Worm (Caenorhabditis elegans) whole organism, young adult: Measurements from ENCODE around the gene nlp-16.

Experiments
- B0035.1 ChIP-seq: sonication (generic microtip); optimal IDR thresholded peaks from 2 replicates; lab custom pipeline; 2016; ENCODE audit warnings: missing genetic modification characterization, mild to moderate bottlenecking, missing compliant biosample characterization, missing genotype, missing genetic modification reagents
- D2030.7 ChIP-seq: fragments of 200-800 bp; sonication (Bioruptor generic); IDR thresholded peaks from 2 replicates; pipeline ENCODE4 v1.3.6; 2022; ENCODE audit warnings: missing genetic modification reagents, missing genetic modification characterization, missing compliant biosample characterization
- Y53F4B.3 ChIP-seq: fragments of 200-800 bp; sonication (Bioruptor generic); IDR thresholded peaks from 2 replicates; pipeline ENCODE4 v1.3.6; 2022; ENCODE audit warnings: missing genetic modification reagents, missing genetic modification characterization, missing compliant biosample characterization
- Y53G8AR.9 ChIP-seq: fragments of 200-800 bp; sonication (Bioruptor generic); conservative IDR thresholded peaks from 2 replicates; pipeline ENCODE4 v1.3.6; 2022; ENCODE audit warnings: missing genetic modification reagents, missing genetic modification characterization, missing compliant biosample characterization
- Y67H2A.10 ChIP-seq: fragments of 200-800 bp; sonication (Bioruptor generic); conservative IDR thresholded peaks from 2 replicates; pipeline ENCODE4 v1.3.6; 2022; ENCODE audit warnings: missing genetic modification reagents, missing genetic modification characterization, missing compliant biosample characterization
- Y95B8A.8 ChIP-seq: fragments of 200-800 bp; sonication (Bioruptor generic); IDR thresholded peaks from 2 replicates; pipeline ENCODE4 v1.3.6; 2022; ENCODE audit warnings: missing genetic modification reagents, missing genetic modification characterization, missing compliant biosample characterization
- athp-1 ChIP-seq: sonication (generic microtip); optimal IDR thresholded peaks from 2 replicates; lab custom pipeline; 2017; ENCODE audit warnings: mild to moderate bottlenecking, missing genetic modification characterization, missing compliant biosample characterization
- attf-3 ChIP-seq: fragments of 200-800 bp; sonication (Bioruptor generic); conservative IDR thresholded peaks from 2 replicates; pipeline ENCODE4 v1.3.6; 2022; ENCODE audit warnings: missing genetic modification reagents, missing genetic modification characterization, missing compliant biosample characterization
- ccch-3 ChIP-seq: fragments of 200-800 bp; sonication (Bioruptor generic); optimal IDR thresholded peaks from 2 replicates; lab custom pipeline; 2018; ENCODE audit warnings: mild to moderate bottlenecking, missing genetic modification characterization, missing compliant biosample characterization
- cebp-1 ChIP-seq, 2 experiments: fragments of 200-800 bp in 1 of 2; sonication (Bioruptor generic) in 1 of 2; sonication (generic microtip) in 1 of 2; IDR thresholded peaks in 1 of 2; optimal IDR thresholded peaks in 1 of 2; 2 replicates each; pipeline versions ENCODE4 v1.3.6 to Lab custom; 2017 to 2022; ENCODE audit warnings: missing compliant biosample characterization in 2 of 2, missing genetic modification characterization in 2 of 2, mild to moderate bottlenecking in 1 of 2, missing genetic modification reagents in 1 of 2, moderate library complexity in 1 of 2
- cebp-2 ChIP-seq: fragments of 200-800 bp; sonication (Bioruptor generic); IDR thresholded peaks from 2 replicates; pipeline ENCODE4 v1.3.6; 2022; ENCODE audit warnings: missing genetic modification characterization, missing compliant biosample characterization
- ceh-27 ChIP-seq: fragments of 200-800 bp; sonication (Bioruptor generic); optimal IDR thresholded peaks from 2 replicates; lab custom pipeline; 2018; ENCODE audit warnings: mild to moderate bottlenecking, missing genetic modification characterization, moderate library complexity, missing compliant biosample characterization
- ceh-40 ChIP-seq: fragments of 200-800 bp; sonication (Bioruptor generic); IDR thresholded peaks from 2 replicates; pipeline ENCODE4 v1.3.6; 2022; ENCODE audit warnings: missing genetic modification characterization, missing compliant biosample characterization
- die-1 ChIP-seq: sonication (generic microtip); optimal IDR thresholded peaks from 2 replicates; lab custom pipeline; 2016; ENCODE audit warnings: missing genotype, mild to moderate bottlenecking, missing genetic modification characterization, missing compliant biosample characterization
- egrh-3 ChIP-seq: fragments of 200-800 bp; sonication (Bioruptor generic); IDR thresholded peaks from 2 replicates; pipeline ENCODE4 v1.3.6; 2022; ENCODE audit warnings: missing genetic modification reagents, missing genetic modification characterization, missing compliant biosample characterization
- lin-54 ChIP-seq: fragments of 200-800 bp; sonication (Bioruptor generic); optimal IDR thresholded peaks from 2 replicates; lab custom pipeline; 2018; ENCODE audit warnings: mild to moderate bottlenecking, missing genetic modification characterization, missing compliant biosample characterization
- lsl-1 ChIP-seq: fragments of 200-800 bp; sonication (Bioruptor generic); optimal IDR thresholded peaks from 2 replicates; lab custom pipeline; 2018; ENCODE audit warnings: mild to moderate bottlenecking, missing genetic modification characterization, moderate library complexity, missing compliant biosample characterization
- madf-3 ChIP-seq: fragments of 200-800 bp; sonication (Bioruptor generic); IDR thresholded peaks from 2 replicates; pipeline ENCODE4 v1.3.6; 2022; ENCODE audit warnings: missing genetic modification reagents, missing genetic modification characterization, missing compliant biosample characterization
- madf-8 ChIP-seq: fragments of 200-800 bp; sonication (Bioruptor generic); conservative IDR thresholded peaks from 2 replicates; pipeline ENCODE4 v1.3.6; 2022; ENCODE audit warnings: missing genetic modification reagents, missing genetic modification characterization, missing compliant biosample characterization
- mxl-1 ChIP-seq: sonication (generic microtip); optimal IDR thresholded peaks from 2 replicates; lab custom pipeline; 2016; ENCODE audit warnings: missing genetic modification characterization, missing compliant biosample characterization
- nfya-2 ChIP-seq: fragments of 200-800 bp; sonication (Bioruptor generic); IDR thresholded peaks from 2 replicates; pipeline ENCODE4 v1.3.6; 2022; ENCODE audit warnings: missing genetic modification reagents, missing genetic modification characterization, missing compliant biosample characterization
- nfyb-1 ChIP-seq: fragments of 200-800 bp; sonication (Bioruptor generic); IDR thresholded peaks from 2 replicates; pipeline ENCODE4 v1.3.6; 2022; ENCODE audit warnings: missing genetic modification reagents, missing genetic modification characterization, missing compliant biosample characterization
- nhr-80 ChIP-seq: sonication (generic microtip); optimal IDR thresholded peaks from 2 replicates; lab custom pipeline; 2016; ENCODE audit warnings: missing genetic modification characterization, missing compliant biosample characterization
- tbp1 ChIP-seq: fragments of 200-800 bp; sonication (Bioruptor generic); optimal IDR thresholded peaks from 2 replicates; lab custom pipeline; 2018; ENCODE audit warnings: mild to moderate bottlenecking, missing genetic modification characterization, missing compliant biosample characterization
- unc-130 ChIP-seq: sonication (generic microtip); optimal IDR thresholded peaks from 2 replicates; lab custom pipeline; 2016; ENCODE audit warnings: missing genetic modification reagents, missing genetic modification characterization, missing compliant biosample characterization
- ztf-25 ChIP-seq: fragments of 200-800 bp; sonication (Bioruptor generic); IDR thresholded peaks from 2 replicates; pipeline ENCODE4 v1.3.6; 2022; ENCODE audit warnings: missing genetic modification reagents, missing genetic modification characterization, missing compliant biosample characterization
- ztf-3 ChIP-seq: fragments of 200-800 bp; sonication (Bioruptor generic); optimal IDR thresholded peaks from 2 replicates; lab custom pipeline; 2018; ENCODE audit warnings: mild to moderate bottlenecking, missing genetic modification characterization, missing compliant biosample characterization
- ztf-6 ChIP-seq: fragments of 200-800 bp; sonication (Bioruptor generic); IDR thresholded peaks from 2 replicates; pipeline ENCODE4 v1.3.6; 2022; ENCODE audit warnings: missing genetic modification reagents, missing genetic modification characterization, missing compliant biosample characterization

Gene nlp-16

DNA sequence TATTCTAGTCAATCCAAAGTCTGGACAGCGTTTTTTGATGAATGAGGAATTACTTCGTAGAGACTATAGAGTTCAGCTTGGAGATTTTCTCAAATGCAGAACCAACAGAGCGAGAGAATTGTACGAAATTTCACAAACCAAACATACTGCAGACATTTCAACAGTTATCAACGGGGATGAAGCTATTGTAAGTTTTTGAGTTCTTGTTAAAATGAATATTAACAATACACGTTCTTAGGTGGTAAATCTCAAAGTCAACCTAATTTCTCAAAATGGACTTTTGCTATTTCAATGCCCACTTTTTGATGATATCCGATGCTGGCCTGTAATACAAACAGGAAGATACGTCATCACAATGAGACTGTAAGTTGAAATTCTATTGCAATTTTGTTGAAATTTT, 42.1 kb downstream of the nlp-16 start:
- TF ChIP-seq cebp-2 (GFP tag; lab: Robert Waterston, UW), result no peak
- no peak for TF ChIP-seq Y95B8A.8 (GFP tag; lab: Robert Waterston, UW)
- no peak for TF ChIP-seq Y53G8AR.9 (GFP tag; lab: Robert Waterston, UW)
- no peak for TF ChIP-seq nfyb-1 (GFP tag; lab: Robert Waterston, UW)
- TF ChIP-seq B0035.1 (tag; lab: Kevin White, UChicago), result no peak
- no peak for TF ChIP-seq ztf-25 (GFP tag; lab: Robert Waterston, UW)
- TF ChIP-seq Y67H2A.10 (GFP tag; lab: Robert Waterston, UW), result no peak
- TF ChIP-seq die-1 (tag; lab: Kevin White, UChicago), result no peak
- no peak for TF ChIP-seq tbp1 (GFP tag; lab: Kevin White, UChicago)
- TF ChIP-seq lsl-1 (GFP tag; lab: Kevin White, UChicago), result no peak
- TF ChIP-seq D2030.7 (GFP tag; lab: Robert Waterston, UW), result no peak
- TF ChIP-seq madf-8 (GFP tag; lab: Robert Waterston, UW), result no peak
- TF ChIP-seq attf-3 (GFP tag; lab: Robert Waterston, UW), result no peak
- no peak for TF ChIP-seq ceh-40
- TF ChIP-seq unc-130, result no peak
- TF ChIP-seq ztf-3 (GFP tag; lab: Kevin White, UChicago), result no peak
- no peak for TF ChIP-seq ztf-6 (GFP tag; lab: Robert Waterston, UW)

DNA sequence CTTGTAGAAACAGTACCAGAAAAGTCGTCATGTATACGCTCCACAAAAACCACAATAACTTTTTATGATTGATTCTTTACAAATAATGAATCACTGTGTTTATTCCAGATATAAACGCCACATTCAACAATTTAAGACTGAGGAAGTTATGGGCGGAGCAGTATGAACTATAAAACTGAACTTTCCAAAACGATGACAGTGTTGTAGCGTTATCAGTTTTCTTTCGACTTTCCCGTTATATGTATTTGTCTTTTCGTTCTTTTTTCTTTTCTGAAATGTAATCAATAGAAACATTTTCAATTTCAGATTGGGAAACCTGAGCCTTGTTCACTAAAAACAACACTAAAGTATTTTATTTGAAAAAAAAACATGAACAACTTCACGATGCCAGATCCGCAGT, 42.6 kb downstream of the nlp-16 start, which contains the start of gene C49A9.9:
Gene C49A9.9 (plus strand): TSS at position 307 of the 400 bp plus-strand sequence.
- TF ChIP-seq ccch-3 (GFP tag; lab: Kevin White, UChicago) (no peak), nhr-80 (tag; lab: Kevin White, UChicago) (peak; percentile 40)

DNA sequence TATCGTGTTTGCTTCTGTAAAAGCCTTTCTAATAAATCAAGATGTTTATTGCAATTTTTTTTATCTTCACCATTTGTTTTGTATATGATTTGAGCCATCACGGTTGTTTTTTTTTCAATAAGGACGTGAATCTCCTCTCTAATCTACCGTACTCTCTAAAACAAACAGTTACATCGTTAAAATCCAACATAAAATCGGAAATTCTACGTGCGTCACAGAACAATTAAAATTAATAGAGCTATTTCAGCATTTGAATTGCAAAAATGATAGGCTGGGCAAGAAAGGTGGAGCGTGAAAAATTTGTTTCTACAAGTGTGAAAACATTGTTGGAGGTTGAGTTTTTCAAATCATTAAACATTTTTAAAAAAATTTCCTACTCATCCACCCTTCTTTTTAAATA, 46.2 kb downstream of the nlp-16 start, which contains the start of gene C49A9.5:
Gene C49A9.5 (plus strand): TSS at position 271 of the 400 bp plus-strand sequence.
- TF ChIP-seq nfya-2 (GFP tag; lab: Robert Waterston, UW) (no peak), ceh-27 (GFP tag; lab: Kevin White, UChicago) (no peak), athp-1 (tag; lab: Kevin White, UChicago) (no peak), mxl-1 (no peak)

DNA sequence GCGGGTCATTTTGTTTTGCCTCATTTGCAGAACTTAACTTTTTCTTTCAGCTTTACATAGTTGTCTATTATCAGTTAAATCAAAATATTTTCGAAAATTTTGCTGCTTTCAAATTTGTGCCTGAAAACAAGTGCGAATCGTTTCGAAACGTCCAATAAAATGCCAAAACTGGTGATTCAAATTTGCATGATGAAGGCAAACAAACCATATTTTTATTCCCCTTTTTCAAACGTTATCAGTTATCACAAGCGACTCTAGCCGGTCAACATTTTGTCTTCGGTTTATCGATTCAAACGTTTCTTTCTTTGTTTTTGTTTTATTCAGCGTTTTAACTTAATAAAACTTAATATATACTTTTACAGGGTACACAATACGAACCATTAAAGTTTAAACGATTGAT, 49.1 kb downstream of the nlp-16 start, which contains the start of the genes ugt-24 and C49A9.6:
Gene ugt-24 (minus strand): TSS at position 147 of the 400 bp plus-strand sequence.
Gene C49A9.6 (plus strand): TSS at position 363 of the 400 bp plus-strand sequence.
- no peak for TF ChIP-seq cebp-1 (GFP tag; IDR thresholded peaks at IDR 0.05; lab: Robert Waterston, UW)
- TF ChIP-seq cebp-1 (tag; optimal IDR thresholded peaks at IDR 0.05; lab: Kevin White, UChicago), result peak; percentile 6
- peak; percentile 69 for TF ChIP-seq nhr-80 (tag; lab: Kevin White, UChicago)
- no peak for TF ChIP-seq lin-54 (GFP tag; lab: Kevin White, UChicago)

DNA sequence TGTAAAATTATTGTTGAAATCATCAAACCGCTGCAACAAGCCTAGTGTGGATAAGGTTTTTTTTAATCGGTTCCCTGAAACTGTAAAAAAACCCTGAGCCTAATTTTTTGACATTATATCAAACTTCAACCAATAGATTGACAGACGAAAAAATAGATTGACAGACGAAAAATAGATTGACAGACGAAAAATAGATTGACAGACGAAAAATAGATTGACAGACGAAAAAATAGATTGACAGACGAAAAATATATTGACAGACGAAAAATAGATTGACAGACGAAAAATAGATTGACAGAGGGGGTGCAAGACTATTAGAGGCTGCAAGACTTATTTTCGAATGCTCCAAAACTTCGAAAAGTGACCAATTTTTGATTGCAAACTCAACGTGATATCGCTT, 49.7 kb downstream of the nlp-16 start:
- TF ChIP-seq madf-3 (GFP tag; lab: Robert Waterston, UW) (peak; percentile 70; the same call in 1 of the 2 replicates), Y53F4B.3 (peak; percentile 96; the same call in 1 of the 2 replicates), Y53G8AR.9 (GFP tag; lab: Robert Waterston, UW) (0 out of 2 replicates have a peak, but pooled peaks have one; percentile 16), egrh-3 (GFP tag; lab: Robert Waterston, UW) (peak; percentile 33; the same call in 1 of the 2 replicates)

DNA sequence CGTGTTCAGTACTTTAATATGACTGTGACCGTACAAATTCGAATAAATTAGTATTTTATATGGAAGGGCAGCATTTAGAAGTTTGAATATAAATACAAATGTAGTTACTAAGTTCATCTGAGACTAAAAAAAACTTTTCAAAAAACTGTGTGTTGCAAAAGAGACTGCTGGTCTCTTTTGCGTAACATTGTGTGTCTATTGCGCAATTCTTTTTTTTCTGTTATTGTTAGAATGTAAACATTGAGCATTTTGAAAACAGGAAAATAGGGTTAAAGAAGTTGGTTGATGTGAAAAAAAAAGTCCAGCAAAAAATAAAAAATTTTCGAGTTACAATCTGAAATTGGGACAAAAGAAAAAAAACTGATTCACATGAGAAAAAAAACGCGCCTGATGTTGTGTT, 50.3 kb downstream of the nlp-16 start:
- TF ChIP-seq ceh-40 (no peak), cebp-1 (GFP tag; IDR thresholded peaks at IDR 0.05; lab: Robert Waterston, UW) (no peak), cebp-1 (tag; optimal IDR thresholded peaks at IDR 0.05; lab: Kevin White, UChicago) (peak; percentile 1)
